Worm (Caenorhabditis elegans) whole organism, L1 larva: ENCODE results near the gene cpna-3.

ENCODE experiments used
- aly-2 ChIP-seq: fragments of 150-350 bp; optimal IDR thresholded peaks from 2 replicates; lab custom pipeline; 2014; ENCODE audit warnings: missing biosample characterization, missing genetic modification characterization
- ama-1 ChIP-seq: fragments of 150-350 bp; optimal IDR thresholded peaks from 2 replicates; lab custom pipeline; 2014
- elt-3 ChIP-seq, 6 experiments: fragments of 150-350 bp in 1 of 6; sonication (generic microtip); optimal IDR thresholded peaks; 2 replicates each; lab custom pipeline; 2017 to 2018; ENCODE audit warnings: missing biosample characterization in 6 of 6, missing genetic modification characterization in 6 of 6, inconsistent platforms in 1 of 6
- fkh-10 ChIP-seq: sonication (generic microtip); optimal IDR thresholded peaks from 2 replicates; lab custom pipeline; 2017; ENCODE audit warnings: missing biosample characterization, missing genetic modification reagents, missing genetic modification characterization
- lin-13 ChIP-seq: fragments of 150-350 bp; optimal IDR thresholded peaks from 2 replicates; lab custom pipeline; 2014; ENCODE audit warnings: missing biosample characterization, missing genetic modification reagents, missing genetic modification characterization
- nhr-12 ChIP-seq: sonication (generic microtip); optimal IDR thresholded peaks from 2 replicates; lab custom pipeline; 2017; ENCODE audit warnings: missing biosample characterization, missing genetic modification characterization
- nhr-19 ChIP-seq: fragments of 200-800 bp; sonication (Bioruptor generic); conservative IDR thresholded peaks from 2 replicates; pipeline ENCODE4 v1.3.6; 2022; ENCODE audit warnings: missing genetic modification characterization, missing compliant biosample characterization
- pax-3 ChIP-seq: fragments of 200-800 bp; sonication (Bioruptor generic); optimal IDR thresholded peaks from 2 replicates; lab custom pipeline; 2018; ENCODE audit warnings: mild to moderate bottlenecking, missing genetic modification characterization, moderate library complexity, missing compliant biosample characterization
- snpc-4 ChIP-seq: fragments of 150-350 bp; optimal IDR thresholded peaks from 2 replicates; lab custom pipeline; 2014; ENCODE audit warnings: missing biosample characterization, missing genetic modification characterization
- unc-62 ChIP-seq: fragments of 150-350 bp; optimal IDR thresholded peaks from 2 replicates; lab custom pipeline; 2014; ENCODE audit warnings: missing biosample characterization, missing genetic modification reagents, missing genetic modification characterization
- unc-86 ChIP-seq: sonication (generic microtip); optimal IDR thresholded peaks from 2 replicates; lab custom pipeline; 2016; ENCODE audit warnings: missing genetic modification characterization, missing compliant biosample characterization
- zag-1 ChIP-seq: fragments of 150-350 bp; optimal IDR thresholded peaks from 2 replicates; lab custom pipeline; 2014; ENCODE audit warnings: missing biosample characterization, missing genetic modification characterization

DNA sequence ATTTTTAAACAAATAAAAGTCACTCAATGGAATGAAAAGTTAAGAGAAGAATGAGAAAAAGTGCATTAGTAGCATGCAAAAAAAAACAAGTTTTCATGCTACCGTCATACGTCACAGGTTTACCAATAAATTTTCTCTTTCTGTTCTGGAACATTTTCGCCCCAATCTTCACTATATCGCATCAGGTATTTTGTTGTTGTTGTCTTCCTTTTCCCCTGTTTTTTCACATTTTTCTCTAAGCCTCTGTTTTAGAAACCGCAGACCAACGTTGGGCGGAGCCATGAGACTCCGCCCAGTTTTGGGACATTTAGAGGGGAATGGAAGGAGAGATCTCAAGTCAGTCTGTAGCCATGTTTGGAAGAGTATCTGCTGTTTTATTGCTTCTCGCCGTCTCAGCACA, 8.3 kb upstream of the cpna-3 start, which contains the start of gene msa-1:
- TF ChIP-seq pax-3 (tag; lab: Kevin White, UChicago) (no peak), unc-86 (tag; lab: Kevin White, UChicago) (no peak), nhr-12 (tag; lab: Kevin White, UChicago) (no peak), aly-2 (tag; lab: Kevin White, UChicago) (no peak), lin-13 (GFP tag; lab: Kevin White, UChicago) (no peak), unc-62 (GFP tag; lab: Kevin White, UChicago) (no peak), elt-3 (tag; optimal IDR thresholded peaks at IDR 0.05; lab: Kevin White, UChicago) (no peak), fkh-10 (no peak), snpc-4 (tag; lab: Kevin White, UChicago) (no peak), ama-1 (lab: Kevin White, UChicago) (peak; percentile 33), nhr-19 (GFP tag; lab: Robert Waterston, UW) (no peak), zag-1 (tag; lab: Kevin White, UChicago) (no peak)
